Worm (Caenorhabditis elegans) whole organism, midembryonic: ENCODE results near the gene B0403.3.

ENCODE experiments used
- T22C8.4 ChIP-seq: fragments of 200-800 bp; sonication (Bioruptor generic); IDR thresholded peaks from 2 replicates; pipeline ENCODE4 v1.3.6; 2022; ENCODE audit warnings: missing genetic modification characterization, missing compliant biosample characterization
- cog-1 ChIP-seq: sonication (generic microtip); optimal IDR thresholded peaks from 2 replicates; lab custom pipeline; 2016; ENCODE audit warnings: missing genetic modification characterization, missing compliant biosample characterization
- flt-1 ChIP-seq: fragments of 200-800 bp; sonication (Bioruptor generic); IDR thresholded peaks from 2 replicates; pipeline ENCODE4 v1.3.6; 2022; ENCODE audit warnings: missing genetic modification characterization, missing compliant biosample characterization
- med-1 ChIP-seq: sonication (generic microtip); optimal IDR thresholded peaks from 2 replicates; lab custom pipeline; 2017; ENCODE audit warnings: missing genetic modification characterization, mild to moderate bottlenecking, missing compliant biosample characterization, antibody characterized with exemption, missing genetic modification reagents; ENCODE audit not compliant: insufficient read depth
- ref-1 ChIP-seq: fragments of 200-800 bp; sonication (Bioruptor generic); conservative IDR thresholded peaks from 2 replicates; pipeline ENCODE4 v1.3.6; 2022; ENCODE audit warnings: missing genetic modification reagents, missing genetic modification characterization, missing compliant biosample characterization
- tab-1 ChIP-seq: fragments of 200-800 bp; sonication (Bioruptor generic); IDR thresholded peaks from 2 replicates; pipeline ENCODE4 v1.3.6; 2022; ENCODE audit warnings: missing genetic modification characterization, missing compliant biosample characterization
- ztf-29 ChIP-seq: fragments of 200-800 bp; sonication (Bioruptor generic); IDR thresholded peaks from 2 replicates; pipeline ENCODE4 v1.3.6; 2022; ENCODE audit warnings: missing genetic modification reagents, missing genetic modification characterization, missing compliant biosample characterization

DNA sequence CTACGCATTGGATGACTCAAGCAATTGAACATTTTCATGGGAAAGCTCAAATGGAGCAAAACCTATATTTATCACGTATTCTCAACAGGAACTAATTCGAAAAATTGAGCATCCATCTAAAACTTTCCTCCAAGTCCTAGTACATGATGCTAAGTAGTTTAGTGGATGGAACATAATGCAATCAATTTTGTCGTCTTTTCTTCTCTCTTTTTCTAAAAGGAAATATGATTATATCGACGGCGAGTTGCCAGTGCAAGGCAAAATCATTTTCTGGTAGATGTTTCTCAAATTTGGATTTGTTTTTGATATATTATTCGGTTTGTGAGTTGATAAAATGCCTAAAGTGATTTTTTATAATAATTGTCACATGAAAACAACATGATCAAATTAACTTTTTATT lies 22.4 kb downstream of the B0403.3 start:
- TF ChIP-seq ztf-29 (GFP tag; lab: Robert Waterston, UW) (no peak), med-1 (no peak), cog-1 (tag; lab: Kevin White, UChicago) (no peak), T22C8.4 (GFP tag; lab: Robert Waterston, UW) (no peak), flt-1 (GFP tag; lab: Robert Waterston, UW) (no peak), tab-1 (GFP tag; lab: Robert Waterston, UW) (no peak), ref-1 (no peak)
